Worm (Caenorhabditis elegans): Measurements from ENCODE around the gene rpl-23.

Gene rpl-23

DNA sequence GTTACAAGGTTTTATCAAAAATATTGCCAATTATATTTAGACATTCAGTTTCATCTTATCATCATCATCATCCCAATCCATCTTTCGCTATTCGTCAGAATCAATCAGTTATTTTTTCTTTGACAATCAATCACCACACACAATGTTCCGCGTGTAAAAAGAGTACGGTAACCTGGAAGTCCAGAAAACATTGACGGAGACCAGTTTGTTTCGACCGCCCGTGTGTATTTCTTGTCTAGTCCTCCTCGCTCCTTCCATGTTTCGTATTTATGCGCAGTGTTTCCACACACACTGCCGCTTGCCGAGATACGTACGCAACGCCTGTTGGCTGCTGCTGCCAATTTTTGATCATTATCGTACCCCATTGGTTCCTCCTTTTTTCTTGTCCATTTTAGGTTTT lies 4.7 kb upstream of the rpl-23 start (continued):
- peak; percentile 55 for TF ChIP-seq lin-15B (tag; optimal IDR thresholded peaks at IDR 0.05)
- TF ChIP-seq hmg-11 (tag; optimal IDR thresholded peaks at IDR 0.05) = peak; percentile 5
- no peak for TF ChIP-seq ZK546.5 (tag; optimal IDR thresholded peaks at IDR 0.05)
- TF ChIP-seq ceh-9 (tag; optimal IDR thresholded peaks at IDR 0.05) = no peak
- TF ChIP-seq fkh-10 (GFP tag; optimal IDR thresholded peaks at IDR 0.05) = no peak
- TF ChIP-seq egl-27 (tag; optimal IDR thresholded peaks at IDR 0.05) = no peak
- peak; percentile 81 for TF ChIP-seq nhr-43 (tag; optimal IDR thresholded peaks at IDR 0.05; ENCODE audit: poor library complexity, severe bottlenecking)
- TF ChIP-seq zag-1 (tag; optimal IDR thresholded peaks at IDR 0.05) = no peak
- TF ChIP-seq nhr-67 (tag; optimal IDR thresholded peaks at IDR 0.05) = no peak
- no peak for TF ChIP-seq ztf-11 (tag; optimal IDR thresholded peaks at IDR 0.05)
- TF ChIP-seq daf-12 (tag; optimal IDR thresholded peaks at IDR 0.05) = no peak

DNA sequence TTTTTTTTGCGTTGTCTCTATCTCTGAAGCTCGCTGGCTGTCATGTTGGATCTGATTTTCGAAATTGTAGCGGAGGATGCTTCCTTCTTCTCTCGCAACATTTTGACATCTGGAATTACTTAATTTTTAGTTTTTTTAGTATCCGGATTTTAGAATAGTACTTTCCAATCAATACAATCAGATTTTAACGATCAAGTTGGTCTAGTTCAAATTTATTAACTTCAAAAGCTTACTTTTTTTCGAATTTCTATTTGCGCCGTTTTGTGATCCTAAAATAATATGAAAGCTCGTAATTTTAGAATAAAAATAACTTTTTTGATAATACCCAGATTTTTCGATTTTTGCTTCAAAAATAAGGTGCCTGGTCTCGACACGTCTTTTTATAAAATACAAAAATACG lies 4.1 kb upstream of the rpl-23 start, which contains the start of gene B0336.12:
TSS of gene B0336.12 (minus strand) at position 101 of the 400 bp plus-strand sequence.
- TF ChIP-seq mdl-1 (tag; optimal IDR thresholded peaks at IDR 0.05) = no peak

DNA sequence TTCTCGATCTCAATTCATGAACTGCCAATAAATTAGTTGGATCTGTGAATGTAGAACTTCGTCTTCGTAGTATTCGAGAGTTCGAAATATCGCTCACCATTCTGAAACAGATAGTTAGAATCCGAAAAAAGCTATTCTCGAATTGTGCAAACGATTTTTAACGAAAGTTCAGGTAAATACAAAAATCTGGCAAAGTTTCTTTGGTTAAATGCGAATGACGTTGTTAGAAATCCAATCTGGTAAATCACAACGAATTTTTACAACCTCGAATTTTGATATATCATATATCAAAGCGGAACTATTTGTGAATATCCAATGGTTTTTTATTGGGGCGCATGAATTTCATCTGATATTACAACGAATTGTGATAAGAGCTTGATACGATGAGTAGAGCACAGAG lies 3.3 kb upstream of the rpl-23 start, which contains the start of gene hpo-28:
TSS of gene hpo-28 (minus strand) at position 101 of the 400 bp plus-strand sequence.
- TF ChIP-seq elt-2 (tag; optimal IDR thresholded peaks at IDR 0.05) (peak; percentile 28), nhr-77 (tag; optimal IDR thresholded peaks at IDR 0.05) (no peak), lsy-12 (tag; optimal IDR thresholded peaks at IDR 0.05) (no peak), egl-5 (tag; optimal IDR thresholded peaks at IDR 0.05) (no peak), ztf-11 (tag; optimal IDR thresholded peaks at IDR 0.05) (no peak), ceh-9 (tag; optimal IDR thresholded peaks at IDR 0.05) (no peak), nhr-25 (tag; optimal IDR thresholded peaks at IDR 0.05) (no peak), jun-1 (tag; optimal IDR thresholded peaks at IDR 0.05) (no peak), pha-4 (tag; optimal IDR thresholded peaks at IDR 0.05) (no peak)

DNA sequence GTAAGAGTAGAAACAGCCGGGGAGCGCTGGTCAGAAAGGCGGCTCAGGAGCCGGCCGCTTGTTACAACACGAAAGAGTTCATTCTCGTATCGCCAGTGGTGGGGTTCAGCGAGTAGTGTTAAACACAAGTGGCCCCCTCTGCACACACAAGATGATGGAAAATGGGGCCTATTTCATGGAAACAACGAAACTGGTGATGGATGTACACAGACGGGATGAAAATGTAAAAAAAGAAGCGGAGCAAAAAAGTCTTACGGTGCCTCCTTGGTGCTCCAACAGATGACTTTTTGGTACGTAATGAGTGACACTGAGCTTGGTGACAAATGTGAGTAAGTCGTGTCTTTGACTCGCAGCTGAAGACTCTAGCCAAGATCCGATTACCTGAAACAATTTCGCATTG lies 2.1 kb upstream of the rpl-23 start:
- TF ChIP-seq sea-2 (GFP tag; optimal IDR thresholded peaks at IDR 0.05) (no peak), lin-39 (tag; optimal IDR thresholded peaks at IDR 0.05) (peak; percentile 69)

DNA sequence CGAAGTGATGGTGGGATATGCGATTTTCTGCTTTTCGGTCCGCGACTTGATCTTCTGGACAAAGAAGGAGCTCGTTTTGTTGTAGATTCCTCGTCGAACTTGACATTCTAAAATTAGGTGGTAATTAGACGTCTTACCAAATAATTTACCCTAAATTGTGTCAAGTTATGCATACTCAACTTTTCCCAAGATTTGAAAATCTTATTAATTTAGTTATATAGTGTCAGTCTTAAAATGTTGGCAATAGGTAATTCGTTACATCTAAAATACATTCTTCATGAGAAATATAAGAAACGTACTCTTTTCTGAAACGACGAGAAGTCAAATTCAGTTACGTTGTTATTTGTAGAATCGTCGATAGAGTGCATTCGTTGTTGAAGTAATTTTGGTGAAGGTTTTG lies 1.6 kb upstream of the rpl-23 start:
- TF ChIP-seq pha-4 (tag; optimal IDR thresholded peaks at IDR 0.05) (no peak), ama-1 (optimal IDR thresholded peaks at IDR 0.05) (peak; percentile 19), nhr-43 (tag; optimal IDR thresholded peaks at IDR 0.05; ENCODE audit: poor library complexity, severe bottlenecking) (no peak)

DNA sequence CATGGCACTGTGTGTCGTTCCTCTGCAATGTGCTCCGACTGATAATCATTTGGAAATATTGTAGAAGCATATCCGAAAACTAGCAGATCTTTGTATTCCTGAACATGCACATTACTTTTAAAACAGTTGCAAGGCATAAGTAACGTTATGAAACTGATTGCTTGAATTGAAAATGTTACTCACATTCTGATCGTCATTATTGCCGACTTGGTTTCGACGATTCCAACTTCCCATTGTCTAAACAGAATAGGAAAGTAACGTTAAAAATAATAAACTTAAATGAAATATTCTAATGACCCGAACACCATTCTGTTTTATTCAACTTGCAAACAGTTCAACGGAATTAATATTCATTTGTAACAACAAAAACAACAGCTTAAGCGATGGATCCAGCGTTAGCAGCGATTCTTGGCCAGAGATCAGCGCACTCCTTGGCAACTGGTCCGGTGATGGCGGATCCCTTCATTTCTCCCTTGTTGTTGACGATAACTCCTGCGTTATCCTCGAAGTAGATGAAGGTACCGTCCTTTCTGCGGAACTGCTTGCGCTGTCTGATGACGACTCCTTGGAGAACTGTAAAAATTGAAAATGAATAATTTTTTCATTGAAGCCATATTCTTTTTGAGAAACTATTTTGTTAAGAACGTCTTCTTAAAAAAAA lies 569 bp downstream of the rpl-23 start, which contains the start of gene swp-1:
TSS of gene swp-1 (minus strand) at position 298 of the 661 bp plus-strand sequence.
- TF ChIP-seq aly-2 (tag; optimal IDR thresholded peaks at IDR 0.05) (no peak), nhr-28 (tag; optimal IDR thresholded peaks at IDR 0.05) (no peak), nhr-43 (tag; optimal IDR thresholded peaks at IDR 0.05; ENCODE audit: poor library complexity, severe bottlenecking) (no peak), nhr-25 (tag; optimal IDR thresholded peaks at IDR 0.05) (no peak), egl-5 (tag; optimal IDR thresholded peaks at IDR 0.05) (no peak), unc-62 (GFP tag; optimal IDR thresholded peaks at IDR 0.05) (no peak), jun-1 (tag; optimal IDR thresholded peaks at IDR 0.05) (no peak), unc-39 (tag; optimal IDR thresholded peaks at IDR 0.05) (no peak), snpc-4 (tag; optimal IDR thresholded peaks at IDR 0.05) (no peak), ceh-82 (tag; optimal IDR thresholded peaks at IDR 0.05) (no peak), nhr-76 (tag; optimal IDR thresholded peaks at IDR 0.05) (no peak)

DNA sequence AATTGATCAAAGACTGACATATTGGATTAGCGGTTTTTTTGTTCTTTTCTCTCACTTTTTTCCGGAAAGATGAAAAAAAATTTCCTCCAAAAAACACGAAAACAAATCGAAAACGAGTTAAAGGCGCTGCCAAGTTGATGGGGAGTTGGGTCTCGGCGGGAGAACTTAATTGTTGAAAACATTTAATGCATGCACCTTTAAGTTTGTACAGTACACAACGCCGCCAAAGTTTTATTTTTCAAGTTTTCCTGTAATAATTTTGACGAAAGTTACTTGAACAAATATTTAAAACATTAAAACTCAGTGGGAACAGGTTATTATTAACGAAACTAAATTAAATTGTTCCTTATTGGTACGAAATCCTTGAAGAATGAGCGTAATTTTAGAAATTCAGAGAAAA lies 4.4 kb downstream of the rpl-23 start:
- no peak for TF ChIP-seq pqm-1 (tag; optimal IDR thresholded peaks at IDR 0.05)
- no peak for TF ChIP-seq lin-15B (tag; optimal IDR thresholded peaks at IDR 0.05)
- TF ChIP-seq jun-1 (tag; optimal IDR thresholded peaks at IDR 0.05) = no peak
- no peak for TF ChIP-seq unc-39 (tag; optimal IDR thresholded peaks at IDR 0.05)
- no peak for TF ChIP-seq nhr-76 (tag; optimal IDR thresholded peaks at IDR 0.05)
- TF ChIP-seq nhr-25 (tag; optimal IDR thresholded peaks at IDR 0.05) = no peak
- TF ChIP-seq lsy-12 (tag; optimal IDR thresholded peaks at IDR 0.05) = no peak
- TF ChIP-seq fos-1 (tag; optimal IDR thresholded peaks at IDR 0.05) = no peak
- TF ChIP-seq ZK546.5 (tag; optimal IDR thresholded peaks at IDR 0.05) = no peak
- TF ChIP-seq ztf-4 (tag; optimal IDR thresholded peaks at IDR 0.05) = no peak
- no peak for TF ChIP-seq nfya-1 (tag; optimal IDR thresholded peaks at IDR 0.05; ENCODE audit: insufficient read depth)
